Comparison of ENCODE assay signal across 3 worm cellular contexts in genomic region chrV:20424229-20425182, ce11.
TF ChIP-seq lines count a peak whose summit lies in the region.

No protein-coding gene starts in this region.

TF ChIP-seq in whole organism, L2 larva, 48 proteins besides CTCF, POLR2A, EP300 and RAD21 (continued from another document):
- TF ChIP-seq sma-9 (GFP tag; optimal IDR thresholded peaks at IDR 0.05; lab: Kevin White, UChicago) (peak; percentile 96), sma-9 (tag; optimal IDR thresholded peaks at IDR 0.05; lab: Kevin White, UChicago) (no peak), sma-3 (GFP tag; optimal IDR thresholded peaks at IDR 0.05; lab: Kevin White, UChicago) (peak; percentile 39), unc-62 (GFP tag; optimal IDR thresholded peaks at IDR 0.05; lab: Kevin White, UChicago) (no peak), elt-1 (tag; optimal IDR thresholded peaks at IDR 0.05; lab: Kevin White, UChicago) (no peak), skn-1 (tag; optimal IDR thresholded peaks at IDR 0.05; lab: Kevin White, UChicago) (no peak), Y55F3AM.14 (GFP tag; optimal IDR thresholded peaks at IDR 0.05; lab: Kevin White, UChicago) (no peak), nhr-129 (tag; optimal IDR thresholded peaks at IDR 0.05; lab: Kevin White, UChicago) (peak; percentile 45), aly-2 (tag; optimal IDR thresholded peaks at IDR 0.05; lab: Kevin White, UChicago) (no peak), fos-1 (tag; optimal IDR thresholded peaks at IDR 0.05; lab: Kevin White, UChicago) (peak; percentile 60), mbf-1 (tag; optimal IDR thresholded peaks at IDR 0.05; lab: Kevin White, UChicago) (no peak), blmp-1 (tag; optimal IDR thresholded peaks at IDR 0.05; lab: Kevin White, UChicago; ENCODE audit: insufficient read depth) (peak; percentile 48), peb-1 (tag; optimal IDR thresholded peaks at IDR 0.05; lab: Kevin White, UChicago) (no peak), R02D3.7 (tag; optimal IDR thresholded peaks at IDR 0.05; lab: Kevin White, UChicago) (no peak), ceh-82 (tag; optimal IDR thresholded peaks at IDR 0.05; lab: Kevin White, UChicago) (no peak), ceh-16 (tag; optimal IDR thresholded peaks at IDR 0.05; lab: Kevin White, UChicago) (no peak), nhr-10 (tag; optimal IDR thresholded peaks at IDR 0.05; lab: Kevin White, UChicago) (no peak)
TF ChIP-seq in whole organism, L2 larva: peak in this region for 19.

TF ChIP-seq in whole organism, L4 larva, 104 proteins besides CTCF, POLR2A, EP300 and RAD21 (continued from another document and continues in another):
- TF ChIP-seq dmd-9 (GFP tag; IDR thresholded peaks at IDR 0.05; lab: Robert Waterston, UW) (no peak), lin-13 (GFP tag; optimal IDR thresholded peaks at IDR 0.05; lab: Kevin White, UChicago) (no peak), sdz-12 (GFP tag; optimal IDR thresholded peaks at IDR 0.05; lab: Kevin White, UChicago) (no peak), unc-130 (GFP tag; optimal IDR thresholded peaks at IDR 0.05; lab: Kevin White, UChicago) (peak; percentile 58), zip-11 (GFP tag; IDR thresholded peaks at IDR 0.05; lab: Robert Waterston, UW) (no peak), ceh-20 (GFP tag; IDR thresholded peaks at IDR 0.05; lab: Robert Waterston, UW) (0 out of 2 replicates have a peak, but pooled peaks have one; percentile 10), Y5F2A.4 (GFP tag; optimal IDR thresholded peaks at IDR 0.05; lab: Kevin White, UChicago) (no peak), cey-2 (tag; optimal IDR thresholded peaks at IDR 0.05; lab: Kevin White, UChicago; ENCODE audit: borderline replicate concordance, insufficient read depth) (no peak), nhr-48 (tag; optimal IDR thresholded peaks at IDR 0.05; lab: Kevin White, UChicago) (peak; percentile 38), duxl-1 (tag; optimal IDR thresholded peaks at IDR 0.05; lab: Kevin White, UChicago; ENCODE audit: poor library complexity) (peak; percentile 70), dmd-6 (GFP tag; IDR thresholded peaks at IDR 0.05; lab: Robert Waterston, UW) (peak; percentile 67), ceh-82 (tag; optimal IDR thresholded peaks at IDR 0.05; lab: Kevin White, UChicago) (no peak), daf-12 (tag; optimal IDR thresholded peaks at IDR 0.05; lab: Kevin White, UChicago) (no peak), set-16 (GFP tag; IDR thresholded peaks at IDR 0.05; lab: Robert Waterston, UW) (0 out of 2 replicates have a peak, but pooled peaks have one; percentile 18), ceh-28 (tag; optimal IDR thresholded peaks at IDR 0.05; lab: Kevin White, UChicago) (no peak), Y75B8A.6 (GFP tag; IDR thresholded peaks at IDR 0.05; lab: Robert Waterston, UW) (no peak), R02D3.7 (tag; optimal IDR thresholded peaks at IDR 0.05; lab: Kevin White, UChicago) (no peak), zip-2 (tag; optimal IDR thresholded peaks at IDR 0.05; lab: Kevin White, UChicago) (no peak), egl-43 (GFP tag; IDR thresholded peaks at IDR 0.05; lab: Robert Waterston, UW) (0 out of 2 replicates have a peak, but pooled peaks have one; percentile 25), nhr-41 (GFP tag; IDR thresholded peaks at IDR 0.05; lab: Robert Waterston, UW) (0 out of 2 replicates have a peak, but pooled peaks have one; percentile 44), lin-38 (GFP tag; IDR thresholded peaks at IDR 0.05; lab: Robert Waterston, UW) (peak; percentile 62), lim-7 (GFP tag; IDR thresholded peaks at IDR 0.05; lab: Robert Waterston, UW) (no peak), pqm-1 (tag; optimal IDR thresholded peaks at IDR 0.05; lab: Kevin White, UChicago) (peak; percentile 2), skn-1 (tag; optimal IDR thresholded peaks at IDR 0.05; lab: Kevin White, UChicago) (no peak), F10B5.3 (tag; optimal IDR thresholded peaks at IDR 0.05; lab: Kevin White, UChicago) (no peak), mep-1 (tag; optimal IDR thresholded peaks at IDR 0.05; lab: Kevin White, UChicago) (peak; percentile 55), ama-1 (optimal IDR thresholded peaks at IDR 0.05; lab: Kevin White, UChicago) (no peak), ztf-11 (tag; optimal IDR thresholded peaks at IDR 0.05; lab: Kevin White, UChicago) (no peak), lin-15B (tag; optimal IDR thresholded peaks at IDR 0.05; lab: Kevin White, UChicago) (no peak), mes-2 (tag; optimal IDR thresholded peaks at IDR 0.05; lab: Kevin White, UChicago; ENCODE audit: poor library complexity, severe bottlenecking) (peak; percentile 95), ceh-32 (tag; optimal IDR thresholded peaks at IDR 0.05; lab: Kevin White, UChicago; ENCODE audit: poor library complexity) (no peak), vab-7 (GFP tag; IDR thresholded peaks at IDR 0.05; lab: Robert Waterston, UW) (no peak), fos-1 (tag; optimal IDR thresholded peaks at IDR 0.05; lab: Kevin White, UChicago) (no peak), ceh-44 (GFP tag; IDR thresholded peaks at IDR 0.05; lab: Robert Waterston, UW) (no peak), snpc-4 (tag; optimal IDR thresholded peaks at IDR 0.05; lab: Kevin White, UChicago) (no peak), hif-1 (tag; optimal IDR thresholded peaks at IDR 0.05; lab: Kevin White, UChicago) (peak in 1 of 2 experiments; percentile 56), tag-97 (GFP tag; IDR thresholded peaks at IDR 0.05; lab: Robert Waterston, UW) (no peak), tra-1 (GFP tag; IDR thresholded peaks at IDR 0.05; lab: Robert Waterston, UW) (no peak; the same call in 1 of the 2 replicates), daf-16 (GFP tag; optimal IDR thresholded peaks at IDR 0.05; lab: Kevin White, UChicago) (no peak), daf-16 (tag; optimal IDR thresholded peaks at IDR 0.05; lab: Kevin White, UChicago) (peak; percentile 86), saeg-2 (GFP tag; IDR thresholded peaks at IDR 0.05; lab: Robert Waterston, UW) (no peak), lin-29 (GFP tag; IDR thresholded peaks at IDR 0.05; lab: Robert Waterston, UW) (no peak), dmd-8 (GFP tag; IDR thresholded peaks at IDR 0.05; lab: Robert Waterston, UW) (0 out of 2 replicates have a peak, but pooled peaks have one; percentile 24), F44E2.7 (GFP tag; IDR thresholded peaks at IDR 0.05; lab: Robert Waterston, UW) (no peak), daf-8 (GFP tag; IDR thresholded peaks at IDR 0.05; lab: Robert Waterston, UW) (no peak), ZK337.2 (GFP tag; IDR thresholded peaks at IDR 0.05; lab: Robert Waterston, UW) (no peak), aha-1 (tag; lab: Kevin White, UChicago) (peak; percentile 81), hlh-30 (tag; optimal IDR thresholded peaks at IDR 0.05; lab: Kevin White, UChicago; ENCODE audit: insufficient read depth) (peak; percentile 71), aly-2 (tag; optimal IDR thresholded peaks at IDR 0.05; lab: Kevin White, UChicago) (no peak), nhr-28 (tag; optimal IDR thresholded peaks at IDR 0.05; lab: Kevin White, UChicago) (peak; percentile 60), nhr-42 (GFP tag; IDR thresholded peaks at IDR 0.05; lab: Robert Waterston, UW) (no peak), lsy-2 (tag; optimal IDR thresholded peaks at IDR 0.05; lab: Kevin White, UChicago) (peak in 1 of 2 experiments; percentile 36), lir-3 (tag; optimal IDR thresholded peaks at IDR 0.05; lab: Kevin White, UChicago) (no peak), unc-62 (GFP tag; optimal IDR thresholded peaks at IDR 0.05 in 1 of 2; lab: Kevin White, UChicago) (no peak), unc-62 (tag; optimal IDR thresholded peaks at IDR 0.05; lab: Kevin White, UChicago) (no peak), gei-8 (GFP tag; optimal IDR thresholded peaks at IDR 0.05; lab: Kevin White, UChicago) (no peak), rbr-2 (tag; optimal IDR thresholded peaks at IDR 0.05; lab: Kevin White, UChicago) (peak; percentile 0), hmg-1.1 (GFP tag; IDR thresholded peaks at IDR 0.05; lab: Robert Waterston, UW) (peak; percentile 58; the same call in 1 of the 2 replicates)

TF ChIP-seq in whole organism, late embryonic, 69 proteins besides CTCF, POLR2A, EP300 and RAD21 (continued from another document):
- TF ChIP-seq zip-5 (tag; optimal IDR thresholded peaks at IDR 0.05; lab: Kevin White, UChicago) (peak; percentile 46), ceh-31 (tag; optimal IDR thresholded peaks at IDR 0.05; lab: Kevin White, UChicago) (peak; percentile 90), rnt-1 (tag; optimal IDR thresholded peaks at IDR 0.05; lab: Kevin White, UChicago) (peak; percentile 41), ceh-18 (tag; optimal IDR thresholded peaks at IDR 0.05; lab: Kevin White, UChicago) (peak; percentile 56), pha-2 (tag; optimal IDR thresholded peaks at IDR 0.05; lab: Kevin White, UChicago) (peak; percentile 17), pros-1 (tag; optimal IDR thresholded peaks at IDR 0.05; lab: Kevin White, UChicago) (peak; percentile 47), ceh-9 (tag; optimal IDR thresholded peaks at IDR 0.05; lab: Kevin White, UChicago) (no peak), sox-4 (tag; optimal IDR thresholded peaks at IDR 0.05; lab: Kevin White, UChicago) (no peak), unc-86 (tag; optimal IDR thresholded peaks at IDR 0.05; lab: Kevin White, UChicago) (no peak), ceh-2 (tag; optimal IDR thresholded peaks at IDR 0.05; lab: Kevin White, UChicago) (peak; percentile 72), elt-2 (tag; optimal IDR thresholded peaks at IDR 0.05; lab: Kevin White, UChicago) (no peak), C38D4.7 (GFP tag; optimal IDR thresholded peaks at IDR 0.05; lab: Kevin White, UChicago) (no peak), npax-4 (tag; optimal IDR thresholded peaks at IDR 0.05; lab: Kevin White, UChicago) (no peak), lim-6 (tag; optimal IDR thresholded peaks at IDR 0.05; lab: Kevin White, UChicago) (peak; percentile 47), pax-1 (tag; optimal IDR thresholded peaks at IDR 0.05; lab: Kevin White, UChicago) (peak; percentile 43), odd-2 (tag; optimal IDR thresholded peaks at IDR 0.05; lab: Kevin White, UChicago) (no peak), C08G9.2 (tag; optimal IDR thresholded peaks at IDR 0.05; lab: Kevin White, UChicago) (peak; percentile 89), nfya-1 (tag; optimal IDR thresholded peaks at IDR 0.05; lab: Kevin White, UChicago) (peak; percentile 60), hlh-13 (GFP tag; optimal IDR thresholded peaks at IDR 0.05; lab: Kevin White, UChicago) (no peak), elt-4 (tag; optimal IDR thresholded peaks at IDR 0.05; lab: Kevin White, UChicago) (no peak), unc-55 (GFP tag; optimal IDR thresholded peaks at IDR 0.05; lab: Kevin White, UChicago) (peak; percentile 27), tbx-7 (tag; optimal IDR thresholded peaks at IDR 0.05; lab: Kevin White, UChicago) (peak; percentile 78), pag-3 (tag; optimal IDR thresholded peaks at IDR 0.05; lab: Kevin White, UChicago; ENCODE audit: borderline replicate concordance) (no peak), fkh-10 (GFP tag; optimal IDR thresholded peaks at IDR 0.05; lab: Kevin White, UChicago) (no peak), hlh-6 (tag; optimal IDR thresholded peaks at IDR 0.05; lab: Kevin White, UChicago) (no peak), hlh-8 (tag; optimal IDR thresholded peaks at IDR 0.05; lab: Kevin White, UChicago) (peak; percentile 68), fax-1 (tag; optimal IDR thresholded peaks at IDR 0.05; lab: Kevin White, UChicago) (no peak), dve-1 (tag; optimal IDR thresholded peaks at IDR 0.05; lab: Kevin White, UChicago) (no peak), pqm-1 (tag; optimal IDR thresholded peaks at IDR 0.05; lab: Kevin White, UChicago) (no peak), pha-4 (tag; optimal IDR thresholded peaks at IDR 0.05; lab: Kevin White, UChicago) (no peak), sdc-2 (tag; optimal IDR thresholded peaks at IDR 0.05; lab: Kevin White, UChicago) (no peak), dmd-4 (tag; optimal IDR thresholded peaks at IDR 0.05; lab: Kevin White, UChicago; ENCODE audit: borderline replicate concordance) (no peak), ama-1 (optimal IDR thresholded peaks at IDR 0.05; lab: Kevin White, UChicago) (no peak), ahr-1 (tag; optimal IDR thresholded peaks at IDR 0.05; lab: Kevin White, UChicago) (no peak), mec-3 (tag; optimal IDR thresholded peaks at IDR 0.05; lab: Kevin White, UChicago; ENCODE audit: borderline replicate concordance) (peak; percentile 67), fkh-6 (tag; optimal IDR thresholded peaks at IDR 0.05; lab: Kevin White, UChicago) (peak; percentile 37), K02D7.2 (tag; optimal IDR thresholded peaks at IDR 0.05; lab: Kevin White, UChicago) (no peak), gmeb-2 (tag; optimal IDR thresholded peaks at IDR 0.05; lab: Kevin White, UChicago) (peak; percentile 31), che-1 (tag; optimal IDR thresholded peaks at IDR 0.05; lab: Kevin White, UChicago) (no peak), hlh-30 (tag; optimal IDR thresholded peaks at IDR 0.05; lab: Kevin White, UChicago; ENCODE audit: insufficient read depth) (peak; percentile 69), unc-3 (GFP tag; conservative IDR thresholded peaks at IDR 0.05; lab: Robert Waterston, UW) (no peak), unc-3 (tag; optimal IDR thresholded peaks at IDR 0.05; lab: Kevin White, UChicago) (no peak)
